Fruit fly (Drosophila melanogaster) ovary, adult (tissue): ENCODE data around the gene hale.

Source experiments
- CG17801 ChIP-seq: fragments of 200-800 bp; optimal IDR thresholded peaks from 2 replicates; lab custom pipeline; 2019; ENCODE audit warnings: missing biosample characterization, mild to moderate bottlenecking, missing genetic modification characterization, moderate library complexity; ENCODE audit not compliant: partially characterized antibody

The hale gene

DNA sequence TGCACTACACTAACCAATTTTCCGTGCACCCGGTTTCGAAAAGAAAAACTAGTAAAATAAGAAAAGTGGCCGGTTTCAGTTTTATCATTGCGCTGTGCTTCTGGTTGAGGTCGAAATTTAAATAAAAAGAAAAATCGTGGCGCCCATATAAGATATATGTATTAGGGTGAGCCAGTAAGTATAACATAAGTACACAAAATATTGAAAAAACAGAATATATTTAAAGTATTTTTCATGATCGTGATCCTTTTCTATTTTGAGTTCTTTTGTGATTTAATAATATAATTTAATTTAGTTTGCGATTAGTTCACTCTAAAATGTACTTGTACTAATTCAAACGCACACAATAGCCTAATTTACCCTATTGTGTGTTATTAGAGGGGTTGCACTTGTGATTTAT, 3.2 kb upstream of the hale start, which contains the start of gene Csas:
Gene Csas, minus strand, starts transcription at position 101 of the 400 bp plus-strand sequence.
- TF ChIP-seq CG17801 (GFP tag; lab: Kevin White, UChicago), result no peak

- TF ChIP-seq CG17801 (GFP tag; lab: Kevin White, UChicago), result no peak
These were observed 4.3 kb downstream of the hale start, which contains the start of gene CG17732 for dm6 chr3L:19981385-19981784. CG17732 (plus strand) TSS chr3L:19981685.

- peak; percentile 2 for TF ChIP-seq CG17801 (GFP tag; lab: Kevin White, UChicago)
These were observed 6.1 kb downstream of the hale start, which contains the start of gene CG14182 for dm6 chr3L:19979592-19979991. CG14182 (minus strand) TSS chr3L:19979812.

DNA sequence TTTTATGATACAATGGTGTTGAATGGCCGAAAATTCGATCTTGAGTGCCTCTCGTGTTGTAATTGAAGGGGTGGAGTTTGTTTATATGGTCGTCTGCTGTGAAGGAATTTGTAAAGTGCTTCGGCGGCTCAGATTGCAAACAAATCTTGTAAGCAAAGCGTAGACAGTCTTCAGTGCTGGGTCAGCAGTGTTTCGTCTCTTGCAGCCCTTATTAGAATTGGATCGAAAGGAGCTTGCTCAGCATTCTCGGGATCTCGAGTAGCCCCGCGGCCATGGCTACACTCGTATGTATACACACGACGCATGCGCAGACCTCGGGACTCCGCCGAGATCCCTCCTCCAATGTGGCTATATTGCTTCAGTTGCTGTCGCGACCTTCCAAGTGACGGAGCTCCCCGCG, 7.6 kb downstream of the hale start:
- no peak for TF ChIP-seq CG17801 (GFP tag; lab: Kevin White, UChicago)

DNA sequence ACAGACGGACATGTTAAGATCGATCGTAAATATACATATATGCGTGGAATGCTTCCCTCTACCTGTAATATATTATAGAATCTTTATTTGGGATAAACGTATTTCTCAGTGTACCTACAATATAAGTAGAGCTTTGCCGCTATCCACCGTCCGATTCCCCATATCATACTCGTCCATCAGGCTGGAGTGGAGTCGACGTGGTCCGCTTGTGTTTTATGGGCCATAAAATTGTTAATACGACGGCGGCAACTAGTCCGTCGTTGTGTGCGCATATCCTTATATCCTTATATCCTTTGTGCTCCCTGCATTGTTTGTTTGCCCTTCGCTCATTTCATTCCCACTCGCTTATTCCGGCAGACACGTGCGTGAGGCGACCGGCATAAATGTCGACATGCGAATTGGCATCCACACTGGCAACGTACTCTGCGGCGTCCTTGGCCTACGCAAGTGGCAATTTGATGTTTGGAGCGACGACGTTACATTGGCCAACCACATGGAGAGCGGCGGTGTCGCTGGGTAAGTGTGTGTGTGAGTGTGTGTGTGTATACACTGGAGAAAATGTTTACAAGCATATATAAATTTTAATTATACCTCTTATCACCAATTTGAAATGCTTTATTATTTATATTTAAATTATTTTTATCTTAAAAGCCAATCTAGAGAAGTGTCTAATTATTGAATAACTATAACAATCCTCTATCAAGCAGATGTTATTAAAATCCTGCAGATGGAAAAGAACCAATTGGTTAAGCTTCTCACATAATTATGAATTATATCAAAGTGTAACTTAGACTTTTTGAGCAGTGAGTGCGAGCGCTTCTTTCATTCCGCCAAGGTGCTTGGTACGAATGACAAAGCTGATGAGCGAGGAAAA, 16.7 kb downstream of the hale start:
- no peak for TF ChIP-seq CG17801 (GFP tag; lab: Kevin White, UChicago)

- TF ChIP-seq CG17801 (GFP tag; lab: Kevin White, UChicago), result no peak
These were observed 23.9 kb downstream of the hale start for dm6 chr3L:19961805-19962204.

DNA sequence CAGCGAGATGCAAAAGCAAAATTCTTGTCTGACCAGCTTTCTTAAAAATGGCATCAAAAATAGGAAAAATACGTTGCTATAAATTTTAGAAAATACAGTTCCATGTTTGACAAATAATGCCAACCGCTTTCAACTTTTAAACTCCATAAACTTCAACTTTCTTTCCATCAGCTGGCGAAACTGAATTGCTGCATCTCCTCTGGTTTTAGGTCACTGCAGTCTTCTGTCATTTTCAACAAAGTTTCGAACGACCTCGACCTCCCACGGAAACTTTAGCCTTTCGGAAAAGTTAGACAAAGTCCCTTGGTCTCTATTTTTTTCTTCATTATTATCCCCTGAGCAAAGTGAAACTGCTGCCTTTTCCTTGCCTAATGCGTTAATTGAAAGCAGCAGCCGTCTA, 30.0 kb downstream of the hale start, which contains the start of gene CG42263:
Gene CG42263, minus strand, starts transcription at position 101 of the 400 bp plus-strand sequence.
- TF ChIP-seq CG17801 (GFP tag; lab: Kevin White, UChicago), result no peak

DNA sequence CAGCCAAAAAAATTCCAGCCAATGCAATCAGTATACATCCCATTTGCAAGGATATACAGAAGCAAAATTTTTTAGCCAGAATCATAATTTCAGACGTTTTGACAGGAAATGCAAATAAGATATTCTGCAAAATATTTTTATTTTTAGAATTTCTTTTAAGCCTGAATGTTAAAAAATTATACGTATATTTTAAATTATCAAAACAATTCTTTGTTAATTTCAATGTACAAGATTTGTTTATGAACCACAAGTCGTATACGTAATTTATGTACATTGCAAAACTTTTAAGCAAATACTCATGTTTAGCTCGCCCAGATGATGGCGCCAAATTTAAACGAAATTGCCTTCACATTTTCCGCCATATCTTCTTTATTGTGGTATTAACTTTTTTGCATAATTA, 31.2 kb downstream of the hale start, which contains the start of gene CG42654:
Gene CG42654, minus strand, starts transcription at position 101 of the 400 bp plus-strand sequence.
- no peak for TF ChIP-seq CG17801 (GFP tag; lab: Kevin White, UChicago)

DNA sequence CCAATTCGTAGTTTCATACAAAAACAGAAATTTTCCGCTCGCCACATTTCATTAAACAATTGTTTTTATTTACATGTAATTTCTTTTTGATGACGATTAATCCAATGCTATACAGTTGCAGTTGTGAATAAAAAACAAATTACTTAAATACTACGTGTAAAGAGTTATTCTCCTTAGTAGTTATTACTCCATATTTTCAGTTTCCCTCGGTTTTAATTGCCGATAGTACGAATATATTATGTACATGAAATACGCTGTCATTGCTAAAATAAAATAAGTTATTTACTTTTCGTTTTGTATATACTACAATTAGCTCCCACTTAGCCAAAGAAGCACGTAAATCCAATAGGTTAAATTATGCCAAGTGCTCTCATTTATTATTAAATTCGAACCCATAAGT, 32.1 kb downstream of the hale start, which contains the start of gene CG42655:
Gene CG42655, minus strand, starts transcription at position 101 of the 400 bp plus-strand sequence.
- TF ChIP-seq CG17801 (GFP tag; lab: Kevin White, UChicago), result no peak

DNA sequence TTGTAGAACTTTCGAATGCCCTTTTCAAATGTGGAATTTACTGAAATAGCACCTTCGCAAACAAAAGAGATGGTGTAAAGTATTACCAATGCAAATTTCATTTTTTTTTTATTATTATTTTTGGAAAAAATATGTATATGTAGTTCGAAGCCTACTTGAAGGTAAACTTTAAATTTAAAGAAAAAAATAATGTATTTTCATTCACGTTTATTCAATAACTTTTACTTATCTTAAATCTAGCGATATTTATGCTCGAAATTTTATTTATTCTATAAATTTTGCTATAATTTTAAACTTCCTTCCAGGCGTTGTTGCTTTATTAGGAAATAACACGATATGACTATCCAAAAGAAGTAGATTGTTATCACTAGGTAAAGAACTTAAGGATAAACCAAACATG, 33.0 kb downstream of the hale start, which contains the start of gene CG33710:
Gene CG33710, minus strand, starts transcription at position 101 of the 400 bp plus-strand sequence.
- no peak for TF ChIP-seq CG17801 (GFP tag; lab: Kevin White, UChicago)

- no peak for TF ChIP-seq CG17801 (GFP tag; lab: Kevin White, UChicago)
These were observed 33.8 kb downstream of the hale start, which contains the start of gene CG34258 for dm6 chr3L:19951868-19952267. CG34258 (minus strand) TSS chr3L:19951968.

- TF ChIP-seq CG17801 (GFP tag; lab: Kevin White, UChicago), result no peak
These were observed 34.6 kb downstream of the hale start, which contains the start of gene CG32219 for dm6 chr3L:19951035-19951434. CG32219 (minus strand) TSS chr3L:19951135.

- no peak for TF ChIP-seq CG17801 (GFP tag; lab: Kevin White, UChicago)
These were observed 40.2 kb downstream of the hale start for dm6 chr3L:19945469-19945868.

dm6 chr3L:19941162-19941561, 44.5 kb downstream of the hale start:
- TF ChIP-seq CG17801 (GFP tag; lab: Kevin White, UChicago), result no peak

- no peak for TF ChIP-seq CG17801 (GFP tag; lab: Kevin White, UChicago)
These were observed 45.3 kb downstream of the hale start for dm6 chr3L:19940349-19940748.
